Worm (Caenorhabditis elegans): ENCODE results near the gene Y49F6B.9.

ce11 chrII:3499386-3499785 lies at the start of gene Y49F6B.9:
- TF ChIP-seq akir-1 (GFP tag; optimal IDR thresholded peaks at IDR 0.05): no peak
- no peak for TF ChIP-seq snpc-4 (GFP tag; optimal IDR thresholded peaks at IDR 0.05)
- TF ChIP-seq snpc-4 (tag; optimal IDR thresholded peaks at IDR 0.05): no peak
- no peak for TF ChIP-seq T07F8.4 (tag; optimal IDR thresholded peaks at IDR 0.05)
- no peak for TF ChIP-seq B0035.1 (tag; optimal IDR thresholded peaks at IDR 0.05)
- no peak for TF ChIP-seq ztf-26 (tag; optimal IDR thresholded peaks at IDR 0.05)
- TF ChIP-seq mes-4 (tag; optimal IDR thresholded peaks at IDR 0.05): no peak
- no peak for TF ChIP-seq ztf-28 (GFP tag; IDR thresholded peaks at IDR 0.05)
- no peak for TF ChIP-seq tbx-9 (tag; optimal IDR thresholded peaks at IDR 0.05; ENCODE audit: borderline replicate concordance)
- peak; percentile 40 for TF ChIP-seq efl-1 (GFP tag; optimal IDR thresholded peaks at IDR 0.05)

Measured in whole organism, young adult.